Worm (Caenorhabditis elegans) whole organism, L2 larva: ENCODE data around the gene swt-6.

Experiments used
- C34F6.9 ChIP-seq: fragments of 150-350 bp; optimal IDR thresholded peaks from 2 replicates; lab custom pipeline; 2014; ENCODE audit warnings: missing biosample characterization, missing genetic modification characterization
- R02D3.7 ChIP-seq: fragments of 150-350 bp; optimal IDR thresholded peaks from 2 replicates; lab custom pipeline; 2014; ENCODE audit warnings: missing biosample characterization, missing genetic modification characterization
- Y55F3AM.14 ChIP-seq: fragments of 200-800 bp; sonication (Bioruptor generic); optimal IDR thresholded peaks from 2 replicates; lab custom pipeline; 2018; ENCODE audit warnings: mild to moderate bottlenecking, missing genetic modification characterization, missing compliant biosample characterization
- ZK546.5 ChIP-seq: sonication (generic microtip); optimal IDR thresholded peaks from 2 replicates; lab custom pipeline; 2017; ENCODE audit warnings: missing biosample characterization, missing genetic modification characterization
- alr-1 ChIP-seq: fragments of 150-350 bp; optimal IDR thresholded peaks from 2 replicates; lab custom pipeline; 2014; ENCODE audit warnings: missing biosample characterization, missing genetic modification characterization
- aly-2 ChIP-seq: fragments of 150-350 bp; optimal IDR thresholded peaks from 2 replicates; lab custom pipeline; 2014; ENCODE audit warnings: missing biosample characterization, missing genetic modification characterization
- ama-1 ChIP-seq: fragments of 150-350 bp; optimal IDR thresholded peaks from 2 replicates; lab custom pipeline; 2018; ENCODE audit warnings: inconsistent platforms
- ceh-82 ChIP-seq: fragments of 150-350 bp; optimal IDR thresholded peaks from 2 replicates; lab custom pipeline; 2014; ENCODE audit warnings: missing biosample characterization, missing genetic modification characterization
- crh-2 ChIP-seq: sonication (generic microtip); optimal IDR thresholded peaks from 2 replicates; lab custom pipeline; 2017; ENCODE audit warnings: missing biosample characterization, missing genetic modification characterization
- dmd-4 ChIP-seq: sonication (generic microtip); optimal IDR thresholded peaks from 2 replicates; lab custom pipeline; 2017; ENCODE audit warnings: missing biosample characterization, missing genetic modification characterization
- egl-27 ChIP-seq: sonication (generic microtip); optimal IDR thresholded peaks from 3 replicates; lab custom pipeline; 2017; ENCODE audit warnings: missing biosample characterization, missing genetic modification reagents, missing genetic modification characterization
- elt-1 ChIP-seq: fragments of 150-350 bp; optimal IDR thresholded peaks from 2 replicates; lab custom pipeline; 2014; ENCODE audit warnings: missing biosample characterization, missing genetic modification characterization
- elt-3 ChIP-seq: sonication (generic microtip); optimal IDR thresholded peaks from 2 replicates; lab custom pipeline; 2017; ENCODE audit warnings: missing biosample characterization, missing genetic modification characterization
- fos-1 ChIP-seq: fragments of 150-350 bp; optimal IDR thresholded peaks from 2 replicates; lab custom pipeline; 2014; ENCODE audit warnings: missing biosample characterization, missing genetic modification characterization
- gmeb-1 ChIP-seq: fragments of 150-350 bp; optimal IDR thresholded peaks from 2 replicates; lab custom pipeline; 2014; ENCODE audit warnings: missing biosample characterization, missing genetic modification characterization
- lin-11 ChIP-seq: fragments of 150-350 bp; sonication (generic microtip); optimal IDR thresholded peaks from 2 replicates; lab custom pipeline; 2014; ENCODE audit warnings: missing biosample characterization, missing genetic modification characterization, inconsistent platforms, mixed read lengths
- lin-13 ChIP-seq: fragments of 150-350 bp; optimal IDR thresholded peaks from 2 replicates; lab custom pipeline; 2014; ENCODE audit warnings: missing biosample characterization, missing genetic modification reagents, missing genetic modification characterization
- lin-39 ChIP-seq: fragments of 150-350 bp; optimal IDR thresholded peaks from 2 replicates; lab custom pipeline; 2014; ENCODE audit warnings: missing biosample characterization, missing genetic modification reagents, missing genetic modification characterization
- lsy-2 ChIP-seq, 2 experiments: fragments of 150-350 bp in 1 of 2; sonication (generic microtip) in 1 of 2; optimal IDR thresholded peaks; 2 replicates each; lab custom pipeline; 2014 to 2017; ENCODE audit warnings: missing biosample characterization in 2 of 2, missing genetic modification characterization in 2 of 2
- mab-5 ChIP-seq: fragments of 150-350 bp; optimal IDR thresholded peaks from 2 replicates; lab custom pipeline; 2014; ENCODE audit warnings: missing biosample characterization, missing genetic modification characterization
- mbf-1 ChIP-seq: sonication (generic microtip); optimal IDR thresholded peaks from 2 replicates; lab custom pipeline; 2017; ENCODE audit warnings: missing biosample characterization, missing genetic modification characterization
- mdl-1 ChIP-seq, 2 experiments: fragments of 150-350 bp in 1 of 2; sonication (generic microtip) in 1 of 2; optimal IDR thresholded peaks; 2 replicates each; lab custom pipeline; 2017; ENCODE audit warnings: missing biosample characterization in 2 of 2, missing genetic modification characterization in 2 of 2
- nhr-10 ChIP-seq: sonication (generic microtip); optimal IDR thresholded peaks from 2 replicates; lab custom pipeline; 2017; ENCODE audit warnings: missing biosample characterization, missing genetic modification characterization
- nhr-11 ChIP-seq: fragments of 150-350 bp; optimal IDR thresholded peaks from 2 replicates; lab custom pipeline; 2014; ENCODE audit warnings: missing biosample characterization, missing genetic modification characterization
- nhr-12 ChIP-seq: fragments of 150-350 bp; optimal IDR thresholded peaks from 2 replicates; lab custom pipeline; 2014; ENCODE audit warnings: missing biosample characterization, missing genetic modification characterization
- nhr-129 ChIP-seq: fragments of 150-350 bp; optimal IDR thresholded peaks from 2 replicates; lab custom pipeline; 2014; ENCODE audit warnings: missing biosample characterization, missing genetic modification characterization
- nhr-21 ChIP-seq: fragments of 150-350 bp; optimal IDR thresholded peaks from 2 replicates; lab custom pipeline; 2014; ENCODE audit warnings: missing biosample characterization, missing genetic modification characterization
- nhr-23 ChIP-seq: fragments of 150-350 bp; optimal IDR thresholded peaks from 2 replicates; lab custom pipeline; 2014; ENCODE audit warnings: missing biosample characterization, missing genetic modification reagents, missing genetic modification characterization
- nhr-237 ChIP-seq: fragments of 150-350 bp; optimal IDR thresholded peaks from 2 replicates; lab custom pipeline; 2014; ENCODE audit warnings: missing biosample characterization, missing genetic modification characterization
- nhr-6 ChIP-seq: fragments of 150-350 bp; optimal IDR thresholded peaks from 2 replicates; lab custom pipeline; 2014; ENCODE audit warnings: missing biosample characterization, missing genetic modification characterization
- nhr-77 ChIP-seq: fragments of 150-350 bp; optimal IDR thresholded peaks from 2 replicates; lab custom pipeline; 2014; ENCODE audit warnings: missing biosample characterization, missing genetic modification characterization
- peb-1 ChIP-seq: fragments of 150-350 bp; optimal IDR thresholded peaks from 2 replicates; lab custom pipeline; 2014; ENCODE audit warnings: missing biosample characterization, missing genetic modification characterization
- skn-1 ChIP-seq: sonication (generic microtip); optimal IDR thresholded peaks from 2 replicates; lab custom pipeline; 2017; ENCODE audit warnings: missing biosample characterization, missing genetic modification characterization
- sma-3 ChIP-seq: sonication (generic microtip); optimal IDR thresholded peaks from 2 replicates; lab custom pipeline; 2016; ENCODE audit warnings: missing genetic modification reagents, missing genetic modification characterization, missing compliant biosample characterization
- sma-9 ChIP-seq, 2 experiments: fragments of 150-350 bp in 1 of 2; sonication (generic microtip) in 1 of 2; optimal IDR thresholded peaks; 2 replicates each; lab custom pipeline; 2014 to 2016; ENCODE audit warnings: missing genetic modification characterization in 2 of 2, mild to moderate bottlenecking in 1 of 2, missing biosample characterization in 1 of 2, missing compliant biosample characterization in 1 of 2, missing genetic modification reagents in 1 of 2, moderate library complexity in 1 of 2
- snpc-4 ChIP-seq: fragments of 150-350 bp; optimal IDR thresholded peaks from 2 replicates; lab custom pipeline; 2014; ENCODE audit warnings: missing biosample characterization, missing genetic modification characterization
- unc-39 ChIP-seq: fragments of 150-350 bp; optimal IDR thresholded peaks from 2 replicates; lab custom pipeline; 2014; ENCODE audit warnings: missing biosample characterization, missing genetic modification characterization
- unc-55 ChIP-seq: fragments of 150-350 bp; sonication (generic microtip); optimal IDR thresholded peaks from 3 replicates; lab custom pipeline; 2014; ENCODE audit warnings: missing biosample characterization, missing genetic modification reagents, missing genetic modification characterization
- unc-62 ChIP-seq: fragments of 150-350 bp; optimal IDR thresholded peaks from 2 replicates; lab custom pipeline; 2014; ENCODE audit warnings: missing biosample characterization, missing genetic modification reagents, missing genetic modification characterization
- ztf-1 ChIP-seq: fragments of 200-800 bp; sonication (Bioruptor generic); conservative IDR thresholded peaks from 2 replicates; pipeline ENCODE4 v1.3.6; 2022; ENCODE audit warnings: missing genetic modification characterization, missing compliant biosample characterization
- ztf-11 ChIP-seq: sonication (generic microtip); optimal IDR thresholded peaks from 2 replicates; lab custom pipeline; 2017; ENCODE audit warnings: missing biosample characterization, missing genetic modification characterization
- ztf-4 ChIP-seq: fragments of 150-350 bp; optimal IDR thresholded peaks from 2 replicates; lab custom pipeline; 2014; ENCODE audit warnings: missing biosample characterization, missing genetic modification characterization

swt-6 gene

DNA sequence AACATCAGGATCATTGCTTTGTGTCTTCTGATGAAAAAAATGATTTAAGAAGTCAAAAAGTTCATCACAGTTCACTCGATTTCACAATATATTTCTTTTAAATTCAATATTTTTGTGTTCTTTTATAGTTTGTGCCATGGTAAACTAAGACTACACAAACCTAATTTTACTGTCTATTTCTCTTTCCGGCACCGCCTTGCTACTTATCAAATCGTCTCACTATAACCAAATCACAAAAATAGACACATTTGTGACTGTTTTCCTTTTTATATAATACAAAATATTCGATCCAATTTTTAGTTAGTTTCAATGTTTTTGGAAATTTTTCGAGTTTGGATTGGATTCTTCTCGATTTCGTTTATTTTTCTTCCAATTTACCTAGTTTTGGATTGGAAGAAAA, at the start of gene swt-6:
swt-6 (plus strand) TSS at position 301 of the 400 bp plus-strand sequence.
- TF ChIP-seq mbf-1 (tag; lab: Kevin White, UChicago), result no peak
- TF ChIP-seq mab-5 (tag; lab: Kevin White, UChicago), result no peak
- TF ChIP-seq lin-13 (GFP tag; lab: Kevin White, UChicago), result no peak
- no peak for TF ChIP-seq gmeb-1 (tag; lab: Kevin White, UChicago)
- TF ChIP-seq skn-1 (tag; lab: Kevin White, UChicago), result no peak
- no peak for TF ChIP-seq lin-39 (tag; lab: Kevin White, UChicago)
- TF ChIP-seq lsy-2 (tag; optimal IDR thresholded peaks at IDR 0.05; lab: Kevin White, UChicago), result no peak
- TF ChIP-seq nhr-11 (tag; lab: Kevin White, UChicago), result no peak
- TF ChIP-seq ZK546.5 (tag; lab: Kevin White, UChicago), result no peak
- TF ChIP-seq ztf-11 (tag; lab: Kevin White, UChicago), result no peak
- TF ChIP-seq nhr-12, result no peak
- no peak for TF ChIP-seq crh-2 (tag; lab: Kevin White, UChicago)
- TF ChIP-seq aly-2 (tag; lab: Kevin White, UChicago), result no peak

DNA sequence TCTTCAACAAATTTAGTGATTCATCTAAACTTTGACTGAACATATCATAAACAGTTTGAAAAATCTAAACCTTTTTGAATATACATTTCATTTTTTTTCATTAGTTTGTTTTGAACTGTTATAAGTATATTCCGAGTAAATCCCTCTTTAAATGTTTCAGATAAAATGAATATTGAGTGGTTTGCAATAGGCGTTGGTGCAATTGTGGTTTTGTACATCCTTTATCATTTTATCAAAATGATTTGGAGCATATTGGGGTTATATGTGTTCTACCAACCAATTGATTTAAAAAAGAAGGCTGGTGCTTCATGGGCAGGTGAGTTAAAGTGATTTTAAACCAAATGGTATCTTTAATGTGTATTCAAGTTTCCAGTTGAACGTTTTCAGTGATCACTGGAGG, 49.7 kb upstream of the swt-6 start, which contains the start of gene stdh-3:
stdh-3 (plus strand) TSS at position 166 of the 400 bp plus-strand sequence.
- TF ChIP-seq unc-39 (tag; lab: Kevin White, UChicago), result no peak
- TF ChIP-seq skn-1 (tag; lab: Kevin White, UChicago), result no peak
- no peak for TF ChIP-seq nhr-77 (tag; lab: Kevin White, UChicago)
- no peak for TF ChIP-seq fos-1 (tag; lab: Kevin White, UChicago)
- no peak for TF ChIP-seq ZK546.5 (tag; lab: Kevin White, UChicago)
- TF ChIP-seq dmd-4, result no peak
- TF ChIP-seq nhr-21 (tag; lab: Kevin White, UChicago), result no peak
- TF ChIP-seq ztf-11 (tag; lab: Kevin White, UChicago), result no peak
- no peak for TF ChIP-seq nhr-6 (tag; lab: Kevin White, UChicago)
- no peak for TF ChIP-seq unc-62
- TF ChIP-seq lin-39 (tag; lab: Kevin White, UChicago), result no peak
- no peak for TF ChIP-seq ztf-4 (tag; lab: Kevin White, UChicago)
- TF ChIP-seq nhr-237, result no peak
- TF ChIP-seq mbf-1 (tag; lab: Kevin White, UChicago), result no peak
- TF ChIP-seq nhr-129, result no peak

DNA sequence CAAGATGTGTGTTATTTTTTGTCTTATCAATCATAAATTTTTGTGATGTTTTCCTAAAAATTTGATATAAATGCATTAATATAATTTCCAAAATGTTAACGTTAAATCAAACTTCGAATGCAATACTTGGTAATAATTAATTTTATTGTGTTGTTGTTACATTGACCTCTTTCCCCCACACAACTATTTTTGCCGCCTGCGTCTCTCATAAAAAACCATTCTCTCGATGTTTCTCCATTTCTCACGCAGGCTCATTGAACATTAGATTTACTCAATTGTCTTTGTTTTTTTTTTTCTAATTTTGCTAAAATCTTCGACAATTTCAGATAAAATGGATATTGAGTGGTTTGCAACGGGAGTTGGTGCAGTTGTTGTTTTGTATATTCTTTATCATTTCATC, 48.0 kb upstream of the swt-6 start, which contains the start of gene stdh-1:
stdh-1 (plus strand) TSS at position 327 of the 400 bp plus-strand sequence.
- TF ChIP-seq gmeb-1 (tag; lab: Kevin White, UChicago) (no peak), C34F6.9 (tag; lab: Kevin White, UChicago) (peak; percentile 34), fos-1 (tag; lab: Kevin White, UChicago) (no peak), sma-9 (GFP tag; optimal IDR thresholded peaks at IDR 0.05; lab: Kevin White, UChicago) (peak; percentile 28), sma-9 (tag; optimal IDR thresholded peaks at IDR 0.05; lab: Kevin White, UChicago) (no peak), unc-39 (tag; lab: Kevin White, UChicago) (no peak), nhr-129 (peak; percentile 21), ztf-1 (GFP tag; lab: Robert Waterston, UW) (no peak), mab-5 (tag; lab: Kevin White, UChicago) (no peak), nhr-21 (tag; lab: Kevin White, UChicago) (peak; percentile 4)

DNA sequence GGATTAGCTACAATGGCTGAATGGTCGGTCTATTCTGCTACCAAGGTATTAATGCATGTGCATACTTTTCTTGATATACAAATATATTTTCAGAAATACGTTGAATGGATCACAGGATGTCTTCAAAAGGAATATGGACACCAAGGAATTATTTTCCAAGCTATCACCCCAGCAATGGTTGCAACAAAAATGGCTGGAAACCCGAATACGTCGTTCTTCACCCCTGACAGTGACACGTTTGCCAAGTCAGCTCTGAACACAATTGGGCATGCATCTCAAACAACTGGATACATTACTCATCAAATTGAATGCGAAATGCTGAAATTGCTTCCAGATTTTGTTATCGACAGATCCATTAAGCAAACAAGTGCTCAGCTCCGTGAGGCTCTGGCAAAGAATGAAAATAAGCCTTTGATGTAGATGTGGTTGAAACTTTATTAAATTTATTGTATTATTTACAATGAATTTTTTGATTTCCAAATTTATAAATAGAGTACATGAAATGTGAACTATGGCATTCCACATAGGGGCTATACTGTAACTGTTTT, 46.5 kb upstream of the swt-6 start:
- TF ChIP-seq mdl-1 (tag; optimal IDR thresholded peaks at IDR 0.05; lab: Kevin White, UChicago), result no peak
- peak; percentile 35 for TF ChIP-seq nhr-12
- no peak for TF ChIP-seq ZK546.5 (tag; lab: Kevin White, UChicago)
- TF ChIP-seq Y55F3AM.14 (GFP tag; lab: Kevin White, UChicago), result peak; percentile 47
- TF ChIP-seq R02D3.7, result no peak
- TF ChIP-seq sma-9 (GFP tag; optimal IDR thresholded peaks at IDR 0.05; lab: Kevin White, UChicago), result peak; percentile 42
- TF ChIP-seq sma-9 (tag; optimal IDR thresholded peaks at IDR 0.05; lab: Kevin White, UChicago), result no peak
- no peak for TF ChIP-seq unc-55 (GFP tag; lab: Kevin White, UChicago)
- peak; percentile 64 for TF ChIP-seq gmeb-1 (tag; lab: Kevin White, UChicago)
- no peak for TF ChIP-seq elt-1 (tag; lab: Kevin White, UChicago)
- TF ChIP-seq lin-39 (tag; lab: Kevin White, UChicago), result no peak
- peak in 1 of 2 experiments; percentile 60 for TF ChIP-seq lsy-2 (tag; optimal IDR thresholded peaks at IDR 0.05; lab: Kevin White, UChicago)
- no peak for TF ChIP-seq mbf-1 (tag; lab: Kevin White, UChicago)
- peak; percentile 53 for TF ChIP-seq ztf-4 (tag; lab: Kevin White, UChicago)
- peak; percentile 62 for TF ChIP-seq crh-2 (tag; lab: Kevin White, UChicago)
- no peak for TF ChIP-seq nhr-6 (tag; lab: Kevin White, UChicago)
- TF ChIP-seq ceh-82 (tag; lab: Kevin White, UChicago), result no peak
- no peak for TF ChIP-seq fos-1 (tag; lab: Kevin White, UChicago)
- TF ChIP-seq sma-3 (GFP tag; lab: Kevin White, UChicago), result peak; percentile 62
- peak; percentile 58 for TF ChIP-seq nhr-129
- TF ChIP-seq lin-11, result no peak
- TF ChIP-seq egl-27, result no peak
- no peak for TF ChIP-seq snpc-4 (tag; lab: Kevin White, UChicago)
- TF ChIP-seq peb-1 (tag; lab: Kevin White, UChicago), result no peak
- no peak for TF ChIP-seq nhr-237
- peak; percentile 46 for TF ChIP-seq nhr-21 (tag; lab: Kevin White, UChicago)
- TF ChIP-seq ama-1 (lab: Kevin White, UChicago), result peak; percentile 96
- no peak for TF ChIP-seq nhr-10
- TF ChIP-seq elt-3, result no peak
- TF ChIP-seq lin-13 (GFP tag; lab: Kevin White, UChicago), result peak; percentile 49
- TF ChIP-seq nhr-23 (tag; lab: Kevin White, UChicago), result no peak
- TF ChIP-seq ztf-1 (GFP tag; lab: Robert Waterston, UW), result no peak
- TF ChIP-seq aly-2 (tag; lab: Kevin White, UChicago), result no peak
- no peak for TF ChIP-seq skn-1 (tag; lab: Kevin White, UChicago)
- no peak for TF ChIP-seq alr-1 (tag; lab: Kevin White, UChicago)
